Worm (Caenorhabditis elegans): ENCODE measurements around the gene asp-13.

- TF ChIP-seq flt-1 (GFP tag; IDR thresholded peaks at IDR 0.05), result no peak
- no peak for TF ChIP-seq hmbx-1 (tag; optimal IDR thresholded peaks at IDR 0.05)
- TF ChIP-seq aly-1 (tag; optimal IDR thresholded peaks at IDR 0.05), result no peak
- TF ChIP-seq tra-4 (tag; optimal IDR thresholded peaks at IDR 0.05), result no peak
Measured at ce11 chrV:8601420-8601819, 41.6 kb downstream of the asp-13 start, which contains the start of gene F41E6.8.
